Fruit fly (Drosophila melanogaster) whole organism, pupa: Measurements from ENCODE around the gene AIF.

Experiments used
- CG10348 ChIP-seq: fragments of 200-800 bp; sonication (Bioruptor generic); IDR thresholded peaks from 2 replicates; pipeline ENCODE4 v1.3.6; 2022; ENCODE audit warnings: missing biosample characterization, missing genetic modification characterization
- CG12605 ChIP-seq: fragments of 200-800 bp; sonication (Bioruptor generic); IDR thresholded peaks from 2 replicates; pipeline ENCODE4 v1.3.6; 2022; ENCODE audit warnings: missing biosample characterization, missing genetic modification characterization
- CG13204 ChIP-seq: fragments of 200-800 bp; sonication (Bioruptor generic); optimal IDR thresholded peaks from 2 replicates; lab custom pipeline; 2018; ENCODE audit warnings: missing biosample characterization, mild to moderate bottlenecking, missing genetic modification characterization, moderate library complexity
- CG14655 ChIP-seq: fragments of 200-800 bp; sonication (Bioruptor generic); optimal IDR thresholded peaks from 3 replicates; lab custom pipeline; 2017; ENCODE audit warnings: mild to moderate bottlenecking, missing biosample characterization, missing genetic modification reagents, missing genetic modification characterization
- CG15710 ChIP-seq: fragments of 200-800 bp; sonication (Bioruptor generic); optimal IDR thresholded peaks from 2 replicates; lab custom pipeline; 2018; ENCODE audit warnings: missing biosample characterization, mild to moderate bottlenecking, missing genetic modification characterization, moderate library complexity
- CG17806 ChIP-seq: fragments of 200-800 bp; sonication (Bioruptor generic); optimal IDR thresholded peaks from 2 replicates; lab custom pipeline; 2018; ENCODE audit warnings: missing biosample characterization, mild to moderate bottlenecking, missing genetic modification characterization, moderate library complexity
- CG32121 ChIP-seq: fragments of 200-800 bp; sonication (Bioruptor generic); IDR thresholded peaks from 2 replicates; pipeline ENCODE4 v1.3.6; 2022; ENCODE audit warnings: missing biosample characterization, missing genetic modification characterization
- CG34367 ChIP-seq: fragments of 200-800 bp; sonication (Bioruptor generic); optimal IDR thresholded peaks from 2 replicates; lab custom pipeline; 2018; ENCODE audit warnings: missing biosample characterization, mild to moderate bottlenecking, missing genetic modification characterization
- CG4496 ChIP-seq: fragments of 200-800 bp; sonication (Bioruptor generic); IDR thresholded peaks from 3 replicates; pipeline ENCODE4 v1.3.6; 2022; ENCODE audit warnings: missing biosample characterization, missing genetic modification characterization
- CG8159 ChIP-seq: fragments of 200-800 bp; sonication (Bioruptor generic); optimal IDR thresholded peaks from 3 replicates; lab custom pipeline; 2018; ENCODE audit warnings: missing biosample characterization, mild to moderate bottlenecking, missing genetic modification characterization, moderate library complexity
- CG8301 ChIP-seq: fragments of 200-800 bp; sonication (Bioruptor generic); optimal IDR thresholded peaks from 2 replicates; lab custom pipeline; 2018; ENCODE audit warnings: missing biosample characterization, mild to moderate bottlenecking, missing genetic modification characterization
- CG9948 ChIP-seq: fragments of 200-800 bp; sonication (Bioruptor generic); optimal IDR thresholded peaks from 2 replicates; lab custom pipeline; 2018; ENCODE audit warnings: missing biosample characterization, mild to moderate bottlenecking, missing genetic modification characterization, moderate library complexity
- D1 ChIP-seq: fragments of 200-800 bp; sonication (Bioruptor generic); optimal IDR thresholded peaks from 2 replicates; lab custom pipeline; 2018; ENCODE audit warnings: missing biosample characterization, mild to moderate bottlenecking, missing genetic modification characterization, moderate library complexity
- EcR ChIP-seq: fragments of 200-800 bp; sonication (Bioruptor generic); optimal IDR thresholded peaks from 3 replicates; lab custom pipeline; 2019; ENCODE audit warnings: missing biosample characterization, missing genetic modification characterization, mild to moderate bottlenecking, moderate library complexity, missing genetic modification reagents
- Ets98B ChIP-seq: fragments of 200-800 bp; sonication (Bioruptor generic); IDR thresholded peaks from 2 replicates; pipeline ENCODE4 v1.3.6; 2022; ENCODE audit warnings: missing biosample characterization, missing genetic modification characterization
- Pif1A ChIP-seq: fragments of 200-800 bp; sonication (Bioruptor generic); optimal IDR thresholded peaks from 3 replicates; lab custom pipeline; 2016; ENCODE audit warnings: missing biosample characterization, missing genetic modification characterization
- Pif1B ChIP-seq: fragments of 200-800 bp; sonication (Bioruptor generic); optimal IDR thresholded peaks from 3 replicates; lab custom pipeline; 2016; ENCODE audit warnings: missing biosample characterization, missing genetic modification characterization
- Snoo ChIP-seq: fragments of 200-800 bp; sonication (Bioruptor generic); optimal IDR thresholded peaks from 3 replicates; lab custom pipeline; 2017; ENCODE audit warnings: missing biosample characterization, mild to moderate bottlenecking, missing genetic modification characterization, inconsistent platforms
- fd96Ca ChIP-seq: fragments of 200-800 bp; sonication (Bioruptor generic); IDR thresholded peaks from 3 replicates; pipeline ENCODE4 v1.3.6; 2022; ENCODE audit warnings: missing biosample characterization, missing genetic modification characterization
- gl ChIP-seq: fragments of 200-800 bp; sonication (Bioruptor generic); optimal IDR thresholded peaks from 2 replicates; lab custom pipeline; 2018; ENCODE audit warnings: missing biosample characterization, mild to moderate bottlenecking, missing genetic modification characterization
- rn ChIP-seq: fragments of 200-800 bp; sonication (Bioruptor generic); IDR thresholded peaks from 2 replicates; pipeline ENCODE4 v1.3.6; 2022; ENCODE audit warnings: missing biosample characterization, missing genetic modification characterization

Gene AIF

dm6 chr2L:2202018-2202852 lies 50.7 kb downstream of the AIF start:
- peak; percentile 98 for TF ChIP-seq CG13204 (GFP tag; lab: Kevin White, UChicago)
- peak; percentile 100 for TF ChIP-seq Snoo (tag; lab: Kevin White, UChicago)
- peak; percentile 99 for TF ChIP-seq rn (GFP tag; lab: Robert Waterston, UW)
- TF ChIP-seq CG34367 (tag; lab: Kevin White, UChicago): peak; percentile 100
- peak; percentile 99 for TF ChIP-seq fd96Ca (GFP tag; lab: Robert Waterston, UW)
- peak; percentile 99 for TF ChIP-seq gl (tag; lab: Kevin White, UChicago)
- peak; percentile 100 for TF ChIP-seq CG32121 (GFP tag; lab: Robert Waterston, UW)
- peak; percentile 99 for TF ChIP-seq D1
- peak; percentile 100 for TF ChIP-seq CG8159 (tag; lab: Kevin White, UChicago)
- TF ChIP-seq CG12605 (GFP tag; lab: Robert Waterston, UW): peak; percentile 100
- peak; percentile 100 for TF ChIP-seq CG14655 (GFP tag; lab: Kevin White, UChicago)
- TF ChIP-seq CG10348: peak; percentile 97
- TF ChIP-seq CG4496 (GFP tag; lab: Robert Waterston, UW): peak; percentile 100
- peak; percentile 100 for TF ChIP-seq Pif1B
- TF ChIP-seq CG8301: peak; percentile 100
- peak; percentile 100 for TF ChIP-seq Pif1A (GFP tag; lab: Kevin White, UChicago)
- TF ChIP-seq EcR (GFP tag; lab: Kevin White, UChicago): peak; percentile 99
- peak; percentile 100 for TF ChIP-seq CG15710 (tag; lab: Kevin White, UChicago)
- TF ChIP-seq CG9948 (tag; lab: Kevin White, UChicago): peak; percentile 100
- peak; percentile 100 for TF ChIP-seq Ets98B (GFP tag; lab: Robert Waterston, UW)
- peak; percentile 100 for TF ChIP-seq CG17806

- TF ChIP-seq CG9948 (tag; lab: Kevin White, UChicago) (no peak), EcR (GFP tag; lab: Kevin White, UChicago) (peak; percentile 100), rn (GFP tag; lab: Robert Waterston, UW) (peak; percentile 57; the same call in 1 of the 2 replicates), Pif1B (peak; percentile 49), CG8301 (peak; percentile 56), CG10348 (0 out of 2 replicates have a peak, but pooled peaks have one; percentile 6), CG14655 (GFP tag; lab: Kevin White, UChicago) (peak; percentile 64), gl (tag; lab: Kevin White, UChicago) (peak; percentile 32), Pif1A (GFP tag; lab: Kevin White, UChicago) (peak; percentile 30), CG17806 (no peak), Snoo (tag; lab: Kevin White, UChicago) (peak; percentile 31), CG15710 (tag; lab: Kevin White, UChicago) (no peak), CG13204 (GFP tag; lab: Kevin White, UChicago) (peak; percentile 96), Ets98B (GFP tag; lab: Robert Waterston, UW) (peak; percentile 88), CG12605 (GFP tag; lab: Robert Waterston, UW) (peak; percentile 29; the same call in 1 of the 2 replicates), CG8159 (tag; lab: Kevin White, UChicago) (peak; percentile 50), D1 (no peak), fd96Ca (GFP tag; lab: Robert Waterston, UW) (peak; percentile 81; the same call in 2 of the 3 replicates), CG4496 (GFP tag; lab: Robert Waterston, UW) (peak; percentile 85), CG34367 (tag; lab: Kevin White, UChicago) (no peak), CG32121 (GFP tag; lab: Robert Waterston, UW) (peak; percentile 86)
Observed at dm6 chr2L:2202853-2203717, 51.5 kb downstream of the AIF start.
